Fruit fly (Drosophila melanogaster) whole organism, wandering third instar larva: Measurements from ENCODE around the gene Uch.

Experiments
- Abd-B ChIP-seq: fragments of >200 bp; optimal IDR thresholded peaks from 2 replicates; lab custom pipeline; 2017; ENCODE audit warnings: missing biosample characterization, missing genetic modification characterization
- CG32264 ChIP-seq: fragments of 200-800 bp; sonication (Bioruptor generic); optimal IDR thresholded peaks from 2 replicates; lab custom pipeline; 2016; ENCODE audit warnings: missing biosample characterization, missing genetic modification characterization
- CG9705 ChIP-seq: fragments of 200-800 bp; sonication (Bioruptor generic); optimal IDR thresholded peaks from 2 replicates; lab custom pipeline; 2018; ENCODE audit warnings: missing biosample characterization, mild to moderate bottlenecking, missing genetic modification characterization
- CrebA ChIP-seq: fragments of 200-800 bp; sonication (Bioruptor generic); optimal IDR thresholded peaks from 2 replicates; lab custom pipeline; 2016; ENCODE audit warnings: missing biosample characterization, mild to moderate bottlenecking, missing genetic modification characterization, borderline replicate concordance
- Dfd ChIP-seq: fragments of >200 bp; optimal IDR thresholded peaks from 2 replicates; lab custom pipeline; 2017; ENCODE audit warnings: missing biosample characterization, missing genetic modification characterization
- Dif ChIP-seq: fragments of 200-275, 200-300 bp; sonication (Bioruptor generic); optimal IDR thresholded peaks from 2 replicates; lab custom pipeline; 2018; ENCODE audit warnings: missing biosample characterization, missing genetic modification characterization; ENCODE audit not compliant: partially characterized antibody
- GATAd ChIP-seq: sonication (Bioruptor generic); optimal IDR thresholded peaks from 2 replicates; lab custom pipeline; 2016; ENCODE audit warnings: missing biosample characterization, missing genetic modification characterization
- HLH106 ChIP-seq: fragments of 200-800 bp; optimal IDR thresholded peaks from 3 replicates; lab custom pipeline; 2019; ENCODE audit warnings: missing biosample characterization, mild to moderate bottlenecking, missing genetic modification characterization, moderate library complexity
- Hnf4 ChIP-seq: fragments of 200-800 bp; sonication (Bioruptor generic); optimal IDR thresholded peaks from 2 replicates; lab custom pipeline; 2016; ENCODE audit warnings: missing biosample characterization, mild to moderate bottlenecking, missing genetic modification characterization
- Hr78 ChIP-seq: fragments of >200 bp; optimal IDR thresholded peaks from 2 replicates; lab custom pipeline; 2017; ENCODE audit warnings: missing biosample characterization, missing genetic modification characterization
- Hr83 ChIP-seq: fragments of 200-300 bp; sonication (Bioruptor generic); optimal IDR thresholded peaks from 2 replicates; lab custom pipeline; 2016; ENCODE audit warnings: missing biosample characterization, mild to moderate bottlenecking, missing genetic modification characterization, moderate library complexity; ENCODE audit not compliant: poor library complexity, severe bottlenecking
- Jra ChIP-seq: sonication (Bioruptor generic); optimal IDR thresholded peaks from 2 replicates; lab custom pipeline; 2016; ENCODE audit warnings: missing biosample characterization, missing genetic modification characterization
- Mio ChIP-seq: sonication (Bioruptor generic); optimal IDR thresholded peaks from 2 replicates; lab custom pipeline; 2016; ENCODE audit warnings: missing biosample characterization, missing genetic modification characterization
- Myc ChIP-seq: fragments of >200 bp; optimal IDR thresholded peaks from 2 replicates; lab custom pipeline; 2017
- N ChIP-seq: fragments of >200 bp; optimal IDR thresholded peaks from 2 replicates; lab custom pipeline; 2018; ENCODE audit warnings: missing biosample characterization, missing external identifiers, missing genetic modification characterization
- OdsH ChIP-seq: fragments of 200-800 bp; sonication (Bioruptor generic); optimal IDR thresholded peaks from 2 replicates; lab custom pipeline; 2016; ENCODE audit warnings: missing biosample characterization, mild to moderate bottlenecking, missing genetic modification characterization
- Rel ChIP-seq, 2 experiments: fragments of 200-800 bp; sonication (Bioruptor generic) in 1 of 2; optimal IDR thresholded peaks; 2 replicates in 1 of 2; 3 replicates in 1 of 2; lab custom pipeline; 2016 to 2019; ENCODE audit warnings: mild to moderate bottlenecking in 2 of 2, missing biosample characterization in 2 of 2, missing genetic modification characterization in 2 of 2, moderate library complexity in 1 of 2
- Sp1 ChIP-seq: fragments of 200-800 bp; sonication (Bioruptor generic); optimal IDR thresholded peaks from 3 replicates; lab custom pipeline; 2019; ENCODE audit warnings: missing biosample characterization, mild to moderate bottlenecking, missing genetic modification characterization, moderate library complexity
- Vsx2 ChIP-seq: fragments of 200-300, 225-300 bp; sonication (Bioruptor generic); optimal IDR thresholded peaks from 2 replicates; lab custom pipeline; 2018; ENCODE audit warnings: missing biosample characterization, missing genetic modification characterization; ENCODE audit not compliant: partially characterized antibody
- br ChIP-seq: fragments of 200-800 bp; sonication (Bioruptor generic); optimal IDR thresholded peaks from 2 replicates; lab custom pipeline; 2016; ENCODE audit warnings: missing biosample characterization, missing genetic modification characterization
- brk ChIP-seq: fragments of 200-800 bp; sonication (Bioruptor generic); optimal IDR thresholded peaks from 2 replicates; lab custom pipeline; 2016; ENCODE audit warnings: missing biosample characterization, mild to moderate bottlenecking, missing genetic modification characterization
- dl ChIP-seq, 2 experiments: fragments of 175-275, 200-275 bp in 1 of 2; fragments of 200-275 bp in 1 of 2; sonication (Bioruptor generic); optimal IDR thresholded peaks; lab custom pipeline; 2018; ENCODE audit warnings: mild to moderate bottlenecking in 2 of 2, missing biosample characterization in 2 of 2, missing genetic modification characterization in 2 of 2, moderate library complexity in 2 of 2; ENCODE audit not compliant: partially characterized antibody in 2 of 2, insufficient read depth in 1 of 2
- dmrt93B ChIP-seq: fragments of 200-800 bp; sonication (Bioruptor generic); optimal IDR thresholded peaks from 2 replicates; lab custom pipeline; 2018; ENCODE audit warnings: missing biosample characterization, mild to moderate bottlenecking, missing genetic modification characterization
- dsf ChIP-seq: sonication (Bioruptor generic); optimal IDR thresholded peaks from 2 replicates; lab custom pipeline; 2016; ENCODE audit warnings: missing biosample characterization, missing genetic modification characterization, borderline replicate concordance
- ey ChIP-seq: fragments of 200-800 bp; sonication (Bioruptor generic); optimal IDR thresholded peaks from 2 replicates; lab custom pipeline; 2016; ENCODE audit warnings: missing biosample characterization, missing genetic modification characterization
- foxo ChIP-seq, 2 experiments: fragments of 200-800 bp; sonication (Bioruptor generic); optimal IDR thresholded peaks; 2 replicates in 1 of 2; 3 replicates in 1 of 2; lab custom pipeline; 2016 to 2017; ENCODE audit warnings: missing biosample characterization in 2 of 2, missing genetic modification characterization in 2 of 2
- fru ChIP-seq: fragments of 200-800 bp; sonication (Bioruptor generic); optimal IDR thresholded peaks from 3 replicates; lab custom pipeline; 2016; ENCODE audit warnings: missing biosample characterization, mild to moderate bottlenecking, missing genetic modification characterization
- h ChIP-seq: fragments of 200-800 bp; sonication (Bioruptor generic); optimal IDR thresholded peaks from 3 replicates; lab custom pipeline; 2016; ENCODE audit warnings: missing biosample characterization, mild to moderate bottlenecking, missing genetic modification characterization
- jim ChIP-seq: fragments of 175-275, 200-325 bp; sonication (Bioruptor generic); optimal IDR thresholded peaks from 2 replicates; lab custom pipeline; 2016; ENCODE audit warnings: missing biosample characterization, mild to moderate bottlenecking, missing genetic modification characterization
- lola ChIP-seq: fragments of >200 bp; optimal IDR thresholded peaks from 2 replicates; lab custom pipeline; 2017; ENCODE audit warnings: missing biosample characterization, missing genetic modification characterization
- pan ChIP-seq: fragments of >200 bp; optimal IDR thresholded peaks from 2 replicates; lab custom pipeline; 2017
- psq ChIP-seq: fragments of 200-800 bp; sonication (Bioruptor generic); optimal IDR thresholded peaks from 3 replicates; lab custom pipeline; 2017; ENCODE audit warnings: missing biosample characterization, mild to moderate bottlenecking, missing genetic modification characterization, moderate library complexity
- rgr ChIP-seq: fragments of 200-800 bp; sonication (Bioruptor generic); optimal IDR thresholded peaks from 3 replicates; lab custom pipeline; 2016; ENCODE audit warnings: missing biosample characterization, mild to moderate bottlenecking, missing genetic modification characterization
- sage ChIP-seq: fragments of 200-800 bp; sonication (Bioruptor generic); optimal IDR thresholded peaks from 2 replicates; lab custom pipeline; 2016; ENCODE audit warnings: missing biosample characterization, mild to moderate bottlenecking, missing genetic modification characterization
- sv ChIP-seq: fragments of 200-800 bp; sonication (Bioruptor generic); optimal IDR thresholded peaks from 3 replicates; lab custom pipeline; 2016; ENCODE audit warnings: missing biosample characterization, missing genetic modification characterization
- tai ChIP-seq: sonication (Bioruptor generic); optimal IDR thresholded peaks from 2 replicates; lab custom pipeline; 2016; ENCODE audit warnings: missing biosample characterization, missing genetic modification characterization
- usp ChIP-seq: fragments of >200 bp; optimal IDR thresholded peaks from 2 replicates; lab custom pipeline; 2017; ENCODE audit warnings: missing biosample characterization, missing genetic modification characterization
- woc ChIP-seq: sonication (Bioruptor generic); optimal IDR thresholded peaks from 2 replicates; lab custom pipeline; 2016; ENCODE audit warnings: missing biosample characterization, mild to moderate bottlenecking, missing genetic modification characterization

Gene Uch

DNA sequence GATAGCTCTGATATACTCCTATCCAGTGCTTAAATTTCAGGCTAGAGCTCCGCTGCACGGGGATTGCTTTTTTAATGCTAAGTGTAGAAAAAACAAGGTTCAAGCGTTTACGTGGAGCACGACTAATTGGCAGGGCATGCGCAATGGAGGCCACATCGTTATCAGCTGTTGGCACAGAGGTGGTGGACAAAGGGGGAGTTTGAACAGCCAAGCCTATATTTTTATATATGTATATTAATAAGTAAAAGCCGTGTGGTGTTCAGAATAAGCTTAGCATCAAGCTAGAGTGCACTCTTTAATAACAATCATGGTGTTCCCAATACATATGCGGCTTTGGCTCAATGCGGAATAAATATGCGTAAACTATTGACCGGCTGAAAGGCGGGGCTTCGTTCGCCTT lies 1.5 kb downstream of the Uch start, which contains the start of gene CG15385:
CG15385 (minus strand) TSS at position 94 of the 400 bp plus-strand sequence.
- TF ChIP-seq dl (GFP tag; optimal IDR thresholded peaks at IDR 0.05; lab: Kevin White, UChicago; ENCODE audit: insufficient read depth in 1 of 2, partially characterized antibody in 2 of 2): no peak
- no peak for TF ChIP-seq dsf (GFP tag; lab: Kevin White, UChicago)
- no peak for TF ChIP-seq N (GFP tag; lab: Kevin White, UChicago)
- no peak for TF ChIP-seq Rel (GFP tag; optimal IDR thresholded peaks at IDR 0.05; lab: Kevin White, UChicago)
- TF ChIP-seq Rel (tag; optimal IDR thresholded peaks at IDR 0.05; lab: Kevin White, UChicago): peak; percentile 54
- TF ChIP-seq Hnf4 (GFP tag; lab: Kevin White, UChicago): no peak
- no peak for TF ChIP-seq Myc (lab: Kevin White, UChicago)
- peak; percentile 61 for TF ChIP-seq Dif (GFP tag; lab: Kevin White, UChicago)
- TF ChIP-seq usp: no peak
- TF ChIP-seq Abd-B (GFP tag; lab: Kevin White, UChicago): no peak
- no peak for TF ChIP-seq h
- TF ChIP-seq, all 38 proteins: peak for 2

dm6 chr2L:2209002-2209401 lies 5.0 kb downstream of the Uch start, which contains the start of gene CG33124:
TSS of gene CG33124 (minus strand) at chr2L:2209102.
- TF ChIP-seq fru (GFP tag; lab: Kevin White, UChicago): no peak
- no peak for TF ChIP-seq br (GFP tag; lab: Kevin White, UChicago)
- no peak for TF ChIP-seq rgr
- no peak for TF ChIP-seq CG9705
- no peak for TF ChIP-seq Hr78
- no peak for TF ChIP-seq dsf (GFP tag; lab: Kevin White, UChicago)
- TF ChIP-seq, all 38 proteins: peak for 0

DNA sequence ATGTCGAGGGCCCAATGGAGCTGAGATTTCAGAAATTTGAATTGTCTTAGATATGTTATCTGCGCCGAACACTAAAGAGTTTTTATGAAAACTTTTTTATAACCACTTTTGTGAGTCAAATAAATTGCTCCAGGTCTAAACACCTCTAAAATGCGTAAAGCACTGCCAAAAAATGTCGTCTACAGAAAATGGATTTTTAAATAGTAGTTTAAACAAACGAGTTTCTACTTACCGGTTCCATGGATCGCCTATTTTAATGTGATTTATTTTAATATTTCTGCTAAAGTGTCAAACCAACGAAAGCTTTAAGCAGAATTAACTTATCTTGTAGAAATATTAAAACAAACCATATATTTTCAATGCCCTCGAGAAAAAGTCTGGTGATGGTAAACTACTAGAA lies 7.9 kb downstream of the Uch start, which contains the start of gene CG31668:
CG31668 (minus strand) TSS at position 101 of the 400 bp plus-strand sequence.
- no peak for TF ChIP-seq woc
- no peak for TF ChIP-seq rgr
- no peak for TF ChIP-seq GATAd (GFP tag; lab: Kevin White, UChicago)

DNA sequence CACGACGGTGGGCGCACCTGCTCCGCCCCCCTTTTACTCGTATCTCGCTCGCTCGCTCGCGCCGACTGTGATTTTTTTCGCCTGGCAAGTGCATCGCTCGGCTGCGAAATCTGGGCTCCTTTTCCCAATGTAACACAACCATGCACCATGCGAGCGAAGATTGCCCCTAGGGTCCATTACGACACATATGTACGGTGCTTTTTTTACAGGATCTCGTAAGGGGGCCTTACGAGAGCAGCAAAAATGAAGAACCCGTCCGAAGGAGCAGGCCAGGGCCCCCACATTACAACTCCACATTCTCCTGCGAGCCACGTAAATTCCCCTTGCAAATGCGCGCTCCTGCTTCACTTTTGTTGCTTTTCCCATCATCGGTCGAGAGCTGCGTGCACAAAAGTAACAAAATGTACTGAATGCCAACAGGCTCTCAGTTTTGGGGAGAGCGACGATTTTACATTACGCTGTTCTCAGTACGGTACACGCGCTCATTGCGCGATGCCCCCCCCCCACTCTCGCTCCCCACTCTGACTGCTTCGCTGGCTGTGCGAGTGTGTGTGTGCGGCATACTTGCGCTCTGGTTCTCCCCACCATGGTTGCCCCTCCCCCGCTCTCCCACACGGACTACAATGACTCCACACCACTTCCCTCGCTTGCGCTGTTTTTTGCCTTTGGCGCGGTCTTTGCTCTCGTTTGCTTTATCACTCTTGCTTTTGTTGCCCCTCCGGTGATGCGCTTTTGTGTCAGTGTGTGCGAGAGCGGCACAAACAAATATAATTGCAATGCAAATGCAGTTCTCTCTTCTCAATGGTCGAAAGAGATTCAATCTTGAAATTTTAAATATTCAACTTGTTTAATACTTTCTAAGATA lies 10.9 kb downstream of the Uch start:
- no peak for TF ChIP-seq Mio (GFP tag; lab: Kevin White, UChicago)
- peak; percentile 92 for TF ChIP-seq tai
- TF ChIP-seq OdsH: no peak
- no peak for TF ChIP-seq brk (GFP tag; lab: Kevin White, UChicago)
- peak; percentile 66 for TF ChIP-seq jim
- peak; percentile 97 for TF ChIP-seq psq (GFP tag; lab: Kevin White, UChicago)
- peak; percentile 68 to 85 for TF ChIP-seq dl (GFP tag; optimal IDR thresholded peaks at IDR 0.05; lab: Kevin White, UChicago; ENCODE audit: insufficient read depth in 1 of 2, partially characterized antibody in 2 of 2)
- TF ChIP-seq usp: no peak
- peak; percentile 64 for TF ChIP-seq Jra (GFP tag; lab: Kevin White, UChicago)
- peak; percentile 77 for TF ChIP-seq Vsx2 (GFP tag; lab: Kevin White, UChicago)
- TF ChIP-seq ey (GFP tag; lab: Kevin White, UChicago): peak; percentile 27
- TF ChIP-seq sage (GFP tag; lab: Kevin White, UChicago): peak; percentile 60
- TF ChIP-seq woc: no peak
- no peak for TF ChIP-seq sv (GFP tag; lab: Kevin White, UChicago)
- TF ChIP-seq HLH106 (tag; lab: Kevin White, UChicago): peak; percentile 10
- peak; percentile 50 for TF ChIP-seq CrebA (GFP tag; lab: Kevin White, UChicago)
- no peak for TF ChIP-seq dmrt93B (GFP tag; lab: Kevin White, UChicago)
- peak; percentile 78 for TF ChIP-seq Hr83 (GFP tag; lab: Kevin White, UChicago)
- no peak for TF ChIP-seq Abd-B (GFP tag; lab: Kevin White, UChicago)
- peak; percentile 46 for TF ChIP-seq br (GFP tag; lab: Kevin White, UChicago)
- TF ChIP-seq Hnf4 (GFP tag; lab: Kevin White, UChicago): peak; percentile 37
- no peak for TF ChIP-seq Myc (lab: Kevin White, UChicago)
- peak; percentile 91 for TF ChIP-seq fru (GFP tag; lab: Kevin White, UChicago)
- no peak for TF ChIP-seq lola (GFP tag; lab: Kevin White, UChicago)
- peak; percentile 78 for TF ChIP-seq h
- TF ChIP-seq CG9705: no peak
- no peak for TF ChIP-seq dsf (GFP tag; lab: Kevin White, UChicago)
- peak in 1 of 2 experiments; percentile 44 for TF ChIP-seq foxo (GFP tag; optimal IDR thresholded peaks at IDR 0.05; lab: Kevin White, UChicago)
- TF ChIP-seq Sp1 (GFP tag; lab: Kevin White, UChicago): peak; percentile 26
- TF ChIP-seq Dif (GFP tag; lab: Kevin White, UChicago): peak; percentile 93
- peak; percentile 42 for TF ChIP-seq Rel (GFP tag; optimal IDR thresholded peaks at IDR 0.05; lab: Kevin White, UChicago)
- TF ChIP-seq Rel (tag; optimal IDR thresholded peaks at IDR 0.05; lab: Kevin White, UChicago): peak; percentile 95
- no peak for TF ChIP-seq Dfd (GFP tag; lab: Kevin White, UChicago)
- TF ChIP-seq Hr78: no peak
- no peak for TF ChIP-seq CG32264 (GFP tag; lab: Kevin White, UChicago)
- peak; percentile 66 for TF ChIP-seq rgr
- TF ChIP-seq GATAd (GFP tag; lab: Kevin White, UChicago): no peak
- no peak for TF ChIP-seq N (GFP tag; lab: Kevin White, UChicago)
- no peak for TF ChIP-seq pan (lab: Kevin White, UChicago)
- TF ChIP-seq, all 38 proteins: peak for 20
